Fruit fly (Drosophila melanogaster) whole organism, embryonic: ENCODE data around the gene CG17032.

Experiments used
- C15 ChIP-seq: fragments of 200-800 bp; sonication (Bioruptor generic); IDR thresholded peaks from 3 replicates; pipeline ENCODE4 v1.3.6; 2022; ENCODE audit warnings: missing biosample characterization, missing genetic modification characterization
- CG10543 ChIP-seq: fragments of 200-800 bp; sonication (Bioruptor generic); optimal IDR thresholded peaks from 3 replicates; lab custom pipeline; 2017; ENCODE audit warnings: missing biosample characterization, mild to moderate bottlenecking, missing genetic modification characterization, moderate library complexity
- CG11085 ChIP-seq: fragments of 200-800 bp; sonication (Bioruptor generic); IDR thresholded peaks from 2 replicates; pipeline ENCODE4 v1.3.6; 2022; ENCODE audit warnings: missing biosample characterization, missing genetic modification characterization
- CG11398 ChIP-seq: fragments of 200-800 bp; sonication (Bioruptor generic); optimal IDR thresholded peaks from 2 replicates; lab custom pipeline; 2016; ENCODE audit warnings: missing biosample characterization, missing genetic modification characterization
- CG11504 ChIP-seq: fragments of 200-800 bp; sonication (Bioruptor generic); optimal IDR thresholded peaks from 3 replicates; lab custom pipeline; 2019; ENCODE audit warnings: missing biosample characterization, mild to moderate bottlenecking, missing genetic modification characterization, moderate library complexity
- CG11695 ChIP-seq: fragments of 200-800 bp; sonication (Bioruptor generic); IDR thresholded peaks from 3 replicates; pipeline ENCODE4 v1.3.6; 2022; ENCODE audit warnings: missing biosample characterization, missing genetic modification characterization
- CG1233 ChIP-seq: fragments of 200-800 bp; sonication (Bioruptor generic); optimal IDR thresholded peaks from 4 replicates; lab custom pipeline; 2018; ENCODE audit warnings: missing biosample characterization, mild to moderate bottlenecking, missing genetic modification characterization
- CG12391 ChIP-seq: fragments of 200-800 bp; sonication (Bioruptor generic); optimal IDR thresholded peaks from 3 replicates; lab custom pipeline; 2018; ENCODE audit warnings: missing biosample characterization, mild to moderate bottlenecking, missing genetic modification characterization, moderate library complexity
- CG13894 ChIP-seq: fragments of 200-800 bp; sonication (Bioruptor generic); optimal IDR thresholded peaks from 3 replicates; lab custom pipeline; 2018; ENCODE audit warnings: missing biosample characterization, mild to moderate bottlenecking, missing genetic modification characterization, moderate library complexity
- CG14441 ChIP-seq: fragments of 200-800 bp; sonication (Bioruptor generic); IDR thresholded peaks from 2 replicates; pipeline ENCODE4 v1.3.6; 2022; ENCODE audit warnings: missing biosample characterization, missing genetic modification characterization
- CG15696 ChIP-seq: fragments of 200-800 bp; sonication (Bioruptor generic); optimal IDR thresholded peaks from 2 replicates; lab custom pipeline; 2019; ENCODE audit warnings: missing biosample characterization, mild to moderate bottlenecking, missing genetic modification characterization, moderate library complexity
- CG2129 ChIP-seq: fragments of 200-800 bp; sonication (Bioruptor generic); IDR thresholded peaks from 2 replicates; pipeline ENCODE4 v1.3.6; 2022; ENCODE audit warnings: missing biosample characterization, missing genetic modification characterization; ENCODE audit not compliant: partially characterized antibody
- CG2199 ChIP-seq: fragments of 200-800 bp; sonication (Bioruptor generic); IDR thresholded peaks from 3 replicates; pipeline ENCODE4 v1.3.6; 2022; ENCODE audit warnings: missing biosample characterization, missing genetic modification characterization
- CG2202 ChIP-seq: fragments of 200-800 bp; sonication (Bioruptor generic); optimal IDR thresholded peaks from 2 replicates; lab custom pipeline; 2018; ENCODE audit warnings: missing biosample characterization, mild to moderate bottlenecking, missing genetic modification characterization
- CG2678 ChIP-seq: fragments of 200-800 bp; sonication (Bioruptor generic); optimal IDR thresholded peaks from 3 replicates; lab custom pipeline; 2019; ENCODE audit warnings: missing biosample characterization, mild to moderate bottlenecking, missing genetic modification characterization, moderate library complexity
- CG31441 ChIP-seq: fragments of 200-800 bp; sonication (Bioruptor generic); IDR thresholded peaks from 2 replicates; pipeline ENCODE4 v1.3.6; 2022; ENCODE audit warnings: missing biosample characterization, missing genetic modification characterization
- CG5180 ChIP-seq: fragments of 200-800 bp; sonication (Bioruptor generic); optimal IDR thresholded peaks from 3 replicates; lab custom pipeline; 2017; ENCODE audit warnings: missing biosample characterization, missing genetic modification characterization, mild to moderate bottlenecking, moderate library complexity, missing genetic modification reagents
- CG6791 ChIP-seq: fragments of 200-800 bp; sonication (Bioruptor generic); IDR thresholded peaks from 3 replicates; pipeline ENCODE4 v1.3.6; 2022; ENCODE audit warnings: missing biosample characterization, missing genetic modification characterization; ENCODE audit not compliant: partially characterized antibody
- CG9609 ChIP-seq: fragments of 200-800 bp; sonication (Bioruptor generic); optimal IDR thresholded peaks from 3 replicates; lab custom pipeline; 2016; ENCODE audit warnings: missing biosample characterization, missing genetic modification characterization
- CG9876 ChIP-seq: fragments of 200-800 bp; sonication (Bioruptor generic); optimal IDR thresholded peaks from 2 replicates; lab custom pipeline; 2016; ENCODE audit warnings: missing biosample characterization, missing genetic modification characterization
- CoRest ChIP-seq: fragments of 200-800 bp; sonication (Bioruptor generic); optimal IDR thresholded peaks from 3 replicates; lab custom pipeline; 2018; ENCODE audit warnings: missing biosample characterization, mild to moderate bottlenecking, missing genetic modification characterization, moderate library complexity
- Dad ChIP-seq: fragments of 200-800 bp; sonication (Bioruptor generic); optimal IDR thresholded peaks from 3 replicates; lab custom pipeline; 2016; ENCODE audit warnings: missing biosample characterization, missing genetic modification characterization
- Eip74EF ChIP-seq, 2 experiments: fragments of 200-800 bp in 1 of 2; fragments of >200 bp in 1 of 2; sonication (Bioruptor generic) in 1 of 2; optimal IDR thresholded peaks; 2 replicates each; lab custom pipeline; 2017 to 2019; ENCODE audit warnings: missing biosample characterization in 2 of 2, missing genetic modification characterization in 2 of 2, mild to moderate bottlenecking in 1 of 2, moderate library complexity in 1 of 2
- Ets97D ChIP-seq: fragments of 200-800 bp; sonication (Bioruptor generic); optimal IDR thresholded peaks from 3 replicates; lab custom pipeline; 2016; ENCODE audit warnings: missing biosample characterization, missing genetic modification characterization
- Fer3 ChIP-seq: fragments of 200-800 bp; sonication (Bioruptor generic); optimal IDR thresholded peaks from 2 replicates; lab custom pipeline; 2018; ENCODE audit warnings: missing biosample characterization, mild to moderate bottlenecking, missing genetic modification characterization, moderate library complexity
- Six4 ChIP-seq: fragments of 200-800 bp; sonication (Bioruptor generic); optimal IDR thresholded peaks from 2 replicates; lab custom pipeline; 2016; ENCODE audit warnings: missing biosample characterization, missing genetic modification characterization
- Sox100B ChIP-seq: fragments of 200-800 bp; sonication (Bioruptor generic); optimal IDR thresholded peaks from 3 replicates; lab custom pipeline; 2018; ENCODE audit warnings: missing biosample characterization, mild to moderate bottlenecking, missing genetic modification characterization
- bcd ChIP-seq: fragments of 200-800 bp; sonication (Bioruptor generic); optimal IDR thresholded peaks from 2 replicates; lab custom pipeline; 2017; ENCODE audit warnings: missing biosample characterization, mild to moderate bottlenecking, missing genetic modification characterization
- cato ChIP-seq: fragments of 200-800 bp; sonication (Bioruptor generic); optimal IDR thresholded peaks from 2 replicates; lab custom pipeline; 2016; ENCODE audit warnings: missing biosample characterization, missing genetic modification characterization, borderline replicate concordance
- crp ChIP-seq, 2 experiments: fragments of 200-800 bp; sonication (Bioruptor generic); optimal IDR thresholded peaks; 2 replicates in 1 of 2; 3 replicates in 1 of 2; lab custom pipeline; 2017; ENCODE audit warnings: missing biosample characterization in 2 of 2, missing genetic modification characterization in 2 of 2, mild to moderate bottlenecking in 1 of 2, moderate library complexity in 1 of 2
- esg ChIP-seq: fragments of 200-800 bp; sonication (Bioruptor generic); conservative IDR thresholded peaks from 2 replicates; pipeline ENCODE4 v1.3.6; 2022; ENCODE audit warnings: missing biosample characterization, missing genetic modification characterization
- gsb ChIP-seq: fragments of 200-800 bp; sonication (Bioruptor generic); IDR thresholded peaks from 2 replicates; pipeline ENCODE4 v1.3.6; 2022; ENCODE audit warnings: missing biosample characterization, missing genetic modification characterization
- gsb-n ChIP-seq: fragments of 200-800 bp; sonication (Bioruptor generic); optimal IDR thresholded peaks from 3 replicates; lab custom pipeline; 2018; ENCODE audit warnings: missing biosample characterization, mild to moderate bottlenecking, missing genetic modification characterization
- gt ChIP-seq: fragments of 200-800 bp; sonication (Bioruptor generic); IDR thresholded peaks from 2 replicates; pipeline ENCODE4 v1.3.6; 2022; ENCODE audit warnings: missing biosample characterization, missing genetic modification characterization
- jumu ChIP-seq: fragments of 200-800 bp; sonication (Bioruptor generic); optimal IDR thresholded peaks from 3 replicates; lab custom pipeline; 2016; ENCODE audit warnings: missing biosample characterization, missing genetic modification characterization
- ken ChIP-seq: fragments of 200-800 bp; sonication (Bioruptor generic); IDR thresholded peaks from 3 replicates; pipeline ENCODE4 v1.3.6; 2022; ENCODE audit warnings: missing biosample characterization, missing genetic modification characterization
- nerfin-1 ChIP-seq: fragments of 200-800 bp; sonication (Bioruptor generic); optimal IDR thresholded peaks from 3 replicates; lab custom pipeline; 2019; ENCODE audit warnings: missing biosample characterization, mild to moderate bottlenecking, missing genetic modification characterization, moderate library complexity
- pita ChIP-seq: fragments of 200-800 bp; sonication (Bioruptor generic); optimal IDR thresholded peaks from 2 replicates; lab custom pipeline; 2017; ENCODE audit warnings: missing biosample characterization, mild to moderate bottlenecking, missing genetic modification characterization
- sisA ChIP-seq: fragments of 200-800 bp; sonication (Bioruptor generic); IDR thresholded peaks from 2 replicates; pipeline ENCODE4 v1.3.6; 2022; ENCODE audit warnings: missing biosample characterization, missing genetic modification characterization
- tio ChIP-seq: fragments of 200-800 bp; sonication (Bioruptor generic); optimal IDR thresholded peaks from 2 replicates; lab custom pipeline; 2017; ENCODE audit warnings: missing biosample characterization, missing genetic modification characterization, inconsistent platforms
- z ChIP-seq: fragments of 200-800 bp; sonication (Bioruptor generic); IDR thresholded peaks from 3 replicates; pipeline ENCODE4 v1.3.6; 2022; ENCODE audit warnings: missing biosample characterization, missing genetic modification characterization

The CG17032 gene

DNA sequence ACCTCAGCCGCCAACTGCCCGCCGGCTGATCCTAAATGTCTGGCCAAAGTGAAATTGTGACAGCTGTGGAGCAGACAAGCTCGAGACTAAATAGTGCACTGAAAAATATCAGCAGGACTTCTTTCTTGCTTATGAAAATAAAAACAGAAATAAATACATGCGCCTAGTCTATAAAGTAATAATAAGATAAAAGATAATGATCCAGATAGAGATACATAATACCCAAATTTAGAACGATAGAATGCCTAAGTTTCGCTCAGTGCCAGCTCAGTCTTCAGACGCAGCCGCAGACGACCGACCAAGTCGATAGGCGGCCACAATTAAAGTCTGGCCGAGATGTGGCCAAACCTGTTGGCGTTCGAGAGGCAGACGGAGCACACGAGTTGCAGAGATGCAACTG lies 17.8 kb upstream of the CG17032 start (continued):
- TF ChIP-seq Eip74EF (GFP tag; optimal IDR thresholded peaks at IDR 0.05; lab: Kevin White, UChicago) (peak in 1 of 2 experiments; percentile 65), jumu (GFP tag; lab: Kevin White, UChicago) (no peak), CG9609 (peak; percentile 25), CG14441 (peak; percentile 75), CG11085 (0 out of 2 replicates have a peak, but pooled peaks have one; percentile 24), CG15696 (tag; lab: Kevin White, UChicago) (no peak), CG12391 (peak; percentile 72), pita (GFP tag; lab: Kevin White, UChicago) (no peak), nerfin-1 (tag; lab: Kevin White, UChicago) (no peak), CG11695 (GFP tag; lab: Robert Waterston, UW) (0 out of 3 replicates have a peak, but pooled peaks have one; percentile 39), CG11398 (GFP tag; lab: Kevin White, UChicago) (no peak), CG9876 (GFP tag; lab: Kevin White, UChicago) (no peak), CoRest (peak; percentile 57), z (GFP tag; lab: Robert Waterston, UW) (no peak), Six4 (GFP tag; lab: Kevin White, UChicago) (peak; percentile 63), CG31441 (GFP tag; lab: Robert Waterston, UW) (peak; percentile 75), ken (GFP tag; lab: Robert Waterston, UW) (peak; percentile 64; the same call in 1 of the 3 replicates), CG2202 (tag; lab: Kevin White, UChicago) (no peak), Sox100B (GFP tag; lab: Kevin White, UChicago) (peak; percentile 77), tio (GFP tag; lab: Kevin White, UChicago) (peak; percentile 24), CG13894 (no peak), CG2678 (tag; lab: Kevin White, UChicago) (peak; percentile 53), CG2129 (GFP tag; lab: Robert Waterston, UW) (no peak), gsb (GFP tag; lab: Robert Waterston, UW) (0 out of 2 replicates have a peak, but pooled peaks have one; percentile 35), gsb-n (tag; lab: Kevin White, UChicago) (peak; percentile 40), CG1233 (no peak), CG11504 (tag; lab: Kevin White, UChicago) (peak; percentile 76), CG10543 (GFP tag; lab: Kevin White, UChicago) (no peak), Ets97D (peak; percentile 12), crp (GFP tag; optimal IDR thresholded peaks at IDR 0.05; lab: Kevin White, UChicago) (no peak), bcd (GFP tag; lab: Kevin White, UChicago) (peak; percentile 61), esg (peak; percentile 78), Dad (no peak), gt (GFP tag; lab: Robert Waterston, UW) (peak; percentile 48; the same call in 1 of the 2 replicates), cato (peak; percentile 31), Fer3 (peak; percentile 11), CG5180 (peak; percentile 87), CG6791 (GFP tag; lab: Robert Waterston, UW) (no peak)

DNA sequence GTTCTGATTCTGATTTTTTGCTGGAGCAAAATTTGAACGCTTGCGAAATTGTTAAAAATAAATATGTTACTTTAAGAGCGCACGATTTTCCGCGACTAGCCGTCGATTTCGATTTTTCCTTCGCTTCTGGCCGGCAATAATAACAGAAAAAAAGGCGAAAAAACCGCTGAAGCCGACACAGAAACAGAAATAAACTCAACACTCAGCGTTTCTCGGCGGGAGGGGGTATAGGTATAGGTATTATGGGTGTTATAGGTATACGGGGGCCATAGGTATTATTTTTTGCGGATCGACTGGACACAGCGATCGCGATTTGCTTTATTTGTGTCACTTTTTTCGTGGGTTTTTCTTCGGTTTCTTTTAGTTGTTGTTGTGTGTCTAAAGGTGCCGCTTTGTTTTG lies 6.4 kb upstream of the CG17032 start:
- TF ChIP-seq sisA (GFP tag; lab: Robert Waterston, UW) (no peak), C15 (GFP tag; lab: Robert Waterston, UW) (0 out of 3 replicates have a peak, but pooled peaks have one; percentile 10), CG2199 (0 out of 3 replicates have a peak, but pooled peaks have one; percentile 27), CG13894 (peak; percentile 2)
